Worm (Caenorhabditis elegans): ENCODE results near the gene nhr-199.

The nhr-199 gene

ce11 chrV:15650167-15650566, 49.5 kb downstream of the nhr-199 start, which contains the start of gene sru-42:
Gene sru-42, plus strand, starts transcription at chrV:15650467.
- no peak for TF ChIP-seq ceh-82 (tag; optimal IDR thresholded peaks at IDR 0.05)
- TF ChIP-seq unc-39 (tag; optimal IDR thresholded peaks at IDR 0.05) = no peak
- TF ChIP-seq unc-62 (GFP tag; optimal IDR thresholded peaks at IDR 0.05) = no peak
- no peak for TF ChIP-seq nhr-23 (tag; optimal IDR thresholded peaks at IDR 0.05)
- TF ChIP-seq nhr-237 (tag; optimal IDR thresholded peaks at IDR 0.05) = no peak
- no peak for TF ChIP-seq nfya-1 (tag; optimal IDR thresholded peaks at IDR 0.05; ENCODE audit: insufficient read depth)
- no peak for TF ChIP-seq sea-2 (GFP tag; optimal IDR thresholded peaks at IDR 0.05)
- TF ChIP-seq mdl-1 (tag; optimal IDR thresholded peaks at IDR 0.05) = no peak
- TF ChIP-seq eor-1 (tag; optimal IDR thresholded peaks at IDR 0.05) = no peak
- TF ChIP-seq jun-1 (tag; optimal IDR thresholded peaks at IDR 0.05) = no peak
- TF ChIP-seq tbx-2 (tag; optimal IDR thresholded peaks at IDR 0.05) = no peak
- no peak for TF ChIP-seq fkh-10 (GFP tag; optimal IDR thresholded peaks at IDR 0.05)
- no peak for TF ChIP-seq lin-39 (tag; optimal IDR thresholded peaks at IDR 0.05)
- no peak for TF ChIP-seq daf-12 (tag; optimal IDR thresholded peaks at IDR 0.05)
- no peak for TF ChIP-seq nhr-25 (tag; optimal IDR thresholded peaks at IDR 0.05)
- no peak for TF ChIP-seq lsy-12 (tag; optimal IDR thresholded peaks at IDR 0.05)
- TF ChIP-seq elt-1 (tag; optimal IDR thresholded peaks at IDR 0.05) = no peak
- TF ChIP-seq ceh-16 (tag; optimal IDR thresholded peaks at IDR 0.05) = no peak
- no peak for TF ChIP-seq nhr-76 (tag; optimal IDR thresholded peaks at IDR 0.05)
